Worm (Caenorhabditis elegans) whole organism, mixed stage, embryonic: ENCODE measurements around the gene Y51A2A.6.
"Not testable (repeated sequence)": the region's sequence is repeated elsewhere in the genome, so short reads cannot be mapped to it uniquely, and the experiment has no call there.

Experiments used
- M03D4.4 ChIP-seq: sonication (generic microtip); optimal IDR thresholded peaks from 2 replicates; lab custom pipeline; 2017; ENCODE audit warnings: mild to moderate bottlenecking, missing genetic modification characterization, missing compliant biosample characterization
- bed-3 ChIP-seq: fragments of 200-800 bp; sonication (Bioruptor generic); optimal IDR thresholded peaks from 3 replicates; lab custom pipeline; 2018; ENCODE audit warnings: mild to moderate bottlenecking, missing genetic modification characterization, moderate library complexity, missing compliant biosample characterization
- blmp-1 ChIP-seq: fragments of 150-350 bp; optimal IDR thresholded peaks from 2 replicates; lab custom pipeline; 2014; ENCODE audit warnings: missing biosample characterization, missing genetic modification characterization
- ceh-39 ChIP-seq: fragments of 150-350 bp; optimal IDR thresholded peaks from 2 replicates; lab custom pipeline; 2014; ENCODE audit warnings: missing biosample characterization, missing genetic modification characterization
- ceh-83 ChIP-seq: fragments of 200-800 bp; sonication (Bioruptor generic); optimal IDR thresholded peaks from 2 replicates; lab custom pipeline; 2018; ENCODE audit warnings: mild to moderate bottlenecking, missing genetic modification characterization, missing compliant biosample characterization
- ces-1 ChIP-seq: fragments of 150-350 bp; optimal IDR thresholded peaks from 2 replicates; lab custom pipeline; 2014; ENCODE audit warnings: missing biosample characterization, missing genetic modification reagents, missing genetic modification characterization
- drap-1 ChIP-seq: fragments of 200-800 bp; sonication (Bioruptor generic); optimal IDR thresholded peaks from 3 replicates; lab custom pipeline; 2018; ENCODE audit warnings: mild to moderate bottlenecking, missing genetic modification characterization, missing compliant biosample characterization
- elt-1 ChIP-seq: sonication (generic microtip); optimal IDR thresholded peaks from 2 replicates; lab custom pipeline; 2017; ENCODE audit warnings: missing genetic modification characterization, mild to moderate bottlenecking, missing compliant biosample characterization, antibody characterized with exemption, moderate library complexity, borderline replicate concordance; ENCODE audit not compliant: insufficient read depth
- elt-3 ChIP-seq: fragments of 150-350 bp; optimal IDR thresholded peaks from 2 replicates; lab custom pipeline; 2014; ENCODE audit warnings: missing biosample characterization, missing genetic modification characterization
- flh-1 ChIP-seq: fragments of 200-800 bp; sonication (Bioruptor generic); optimal IDR thresholded peaks from 2 replicates; lab custom pipeline; 2018; ENCODE audit warnings: mild to moderate bottlenecking, missing genetic modification characterization, moderate library complexity, missing compliant biosample characterization
- ham-2 ChIP-seq: fragments of 200-800 bp; sonication (Bioruptor generic); optimal IDR thresholded peaks from 2 replicates; lab custom pipeline; 2018; ENCODE audit warnings: mild to moderate bottlenecking, missing genetic modification characterization, missing compliant biosample characterization
- hlh-1 ChIP-seq: fragments of 150-350 bp; optimal IDR thresholded peaks from 2 replicates; lab custom pipeline; 2014; ENCODE audit warnings: missing biosample characterization, missing genetic modification reagents, missing genetic modification characterization
- lin-32 ChIP-seq: fragments of 200-800 bp; sonication (Bioruptor generic); optimal IDR thresholded peaks from 2 replicates; lab custom pipeline; 2018; ENCODE audit warnings: mild to moderate bottlenecking, missing genetic modification characterization, missing compliant biosample characterization
- lsy-2 ChIP-seq: fragments of 150-350 bp; optimal IDR thresholded peaks from 2 replicates; lab custom pipeline; 2014; ENCODE audit warnings: missing biosample characterization, missing genetic modification characterization
- mab-5 ChIP-seq: fragments of 150-350 bp; optimal IDR thresholded peaks from 2 replicates; lab custom pipeline; 2014; ENCODE audit warnings: missing biosample characterization, missing genetic modification characterization
- mep-1 ChIP-seq: fragments of 150-350 bp; optimal IDR thresholded peaks from 2 replicates; lab custom pipeline; 2017; ENCODE audit warnings: missing biosample characterization, missing genetic modification reagents, missing genetic modification characterization, inconsistent platforms
- nhr-12 ChIP-seq: fragments of 150-350 bp; optimal IDR thresholded peaks from 2 replicates; lab custom pipeline; 2014; ENCODE audit warnings: missing biosample characterization, missing genetic modification characterization
- nhr-2 ChIP-seq: fragments of 150-350 bp; optimal IDR thresholded peaks from 2 replicates; lab custom pipeline; 2014; ENCODE audit warnings: missing biosample characterization, missing genetic modification characterization
- nhr-237 ChIP-seq: fragments of 150-350 bp; optimal IDR thresholded peaks from 2 replicates; lab custom pipeline; 2014; ENCODE audit warnings: missing biosample characterization, missing genetic modification characterization
- nhr-28 ChIP-seq: fragments of 150-350 bp; optimal IDR thresholded peaks from 2 replicates; lab custom pipeline; 2014; ENCODE audit warnings: missing biosample characterization, missing genetic modification characterization
- nhr-76 ChIP-seq: sonication (generic microtip); optimal IDR thresholded peaks from 2 replicates; lab custom pipeline; 2017; ENCODE audit warnings: missing biosample characterization, missing genetic modification characterization
- sem-2 ChIP-seq: fragments of 200-800 bp; sonication (Bioruptor generic); optimal IDR thresholded peaks from 2 replicates; lab custom pipeline; 2018; ENCODE audit warnings: mild to moderate bottlenecking, missing genetic modification characterization, missing compliant biosample characterization
- sptf-1 ChIP-seq: sonication (generic microtip); optimal IDR thresholded peaks from 2 replicates; lab custom pipeline; 2017; ENCODE audit warnings: mild to moderate bottlenecking, missing genetic modification characterization, moderate library complexity, missing compliant biosample characterization
- tbx-8 ChIP-seq: fragments of 200-800 bp; sonication (Bioruptor generic); optimal IDR thresholded peaks from 2 replicates; lab custom pipeline; 2018; ENCODE audit warnings: mild to moderate bottlenecking, missing genetic modification characterization, moderate library complexity, missing compliant biosample characterization
- unc-120 ChIP-seq: sonication (generic microtip); optimal IDR thresholded peaks from 2 replicates; lab custom pipeline; 2017; ENCODE audit warnings: missing genetic modification characterization, missing compliant biosample characterization; ENCODE audit not compliant: poor library complexity, severe bottlenecking
- unc-39 ChIP-seq: fragments of 150-350 bp; optimal IDR thresholded peaks from 2 replicates; lab custom pipeline; 2014; ENCODE audit warnings: missing biosample characterization, missing genetic modification characterization
- unc-62 ChIP-seq: fragments of 150-350 bp; optimal IDR thresholded peaks from 2 replicates; lab custom pipeline; 2014; ENCODE audit warnings: missing biosample characterization, missing genetic modification reagents, missing genetic modification characterization
- zip-8 ChIP-seq: fragments of 150-350 bp; optimal IDR thresholded peaks from 2 replicates; lab custom pipeline; 2014; ENCODE audit warnings: missing biosample characterization, missing genetic modification characterization

Gene Y51A2A.6

ce11 chrV:18302414-18302813 is at the start of gene Y51A2A.6:
Gene Y51A2A.6, plus strand, starts transcription at chrV:18302714.
- not testable (repeated sequence) for TF ChIP-seq lsy-2, elt-1, ceh-39 (tag; lab: Kevin White, UChicago)

DNA sequence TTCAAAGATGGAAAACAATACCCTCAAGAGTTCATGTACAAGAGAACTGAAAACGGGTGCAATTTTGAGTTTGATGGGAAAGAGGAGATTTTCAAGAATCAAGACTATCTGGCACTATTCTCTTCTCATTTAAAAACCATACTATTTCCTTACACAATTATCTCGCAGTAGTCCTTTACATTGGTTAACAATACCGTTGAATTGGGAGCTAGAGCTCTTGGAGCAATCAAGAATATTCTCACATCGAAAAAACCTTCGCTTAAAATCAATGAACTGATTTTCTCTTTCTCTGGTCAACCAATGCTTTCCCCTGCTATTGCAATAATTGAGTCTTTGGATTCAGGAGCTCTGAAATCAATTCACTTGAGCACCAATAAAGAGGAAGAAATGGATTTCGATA is 49.0 kb upstream of the Y51A2A.6 start, which contains the start of gene R10E8.2:
Gene R10E8.2, plus strand, starts transcription at position 301 of the 400 bp plus-strand sequence.
- TF ChIP-seq flh-1 (GFP tag; lab: Kevin White, UChicago) (no peak), nhr-12 (no peak), nhr-28 (tag; lab: Kevin White, UChicago) (no peak)

DNA sequence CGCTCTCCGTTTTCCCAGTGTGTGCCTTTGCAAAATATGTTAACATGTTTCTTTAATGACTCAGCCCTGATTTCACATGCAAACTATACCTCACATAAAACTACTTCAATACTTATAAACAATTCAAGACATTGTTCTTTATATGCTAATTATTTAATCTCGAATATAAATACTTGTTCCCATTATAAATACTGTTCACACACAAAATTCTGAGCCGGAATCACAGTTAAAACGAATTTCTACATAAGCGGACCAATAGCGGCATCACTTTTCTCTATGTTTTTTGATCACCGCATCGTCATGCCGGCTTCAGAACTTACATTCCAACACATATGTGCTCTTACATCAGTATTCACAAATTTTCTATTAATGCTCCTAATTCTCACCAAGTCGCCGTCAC is 48.0 kb upstream of the Y51A2A.6 start, which contains the start of gene R10E8.5:
Gene R10E8.5, plus strand, starts transcription at position 301 of the 400 bp plus-strand sequence.
- TF ChIP-seq drap-1 (GFP tag; lab: Kevin White, UChicago): no peak
- no peak for TF ChIP-seq zip-8 (tag; lab: Kevin White, UChicago)
- TF ChIP-seq bed-3 (GFP tag; lab: Kevin White, UChicago): no peak

DNA sequence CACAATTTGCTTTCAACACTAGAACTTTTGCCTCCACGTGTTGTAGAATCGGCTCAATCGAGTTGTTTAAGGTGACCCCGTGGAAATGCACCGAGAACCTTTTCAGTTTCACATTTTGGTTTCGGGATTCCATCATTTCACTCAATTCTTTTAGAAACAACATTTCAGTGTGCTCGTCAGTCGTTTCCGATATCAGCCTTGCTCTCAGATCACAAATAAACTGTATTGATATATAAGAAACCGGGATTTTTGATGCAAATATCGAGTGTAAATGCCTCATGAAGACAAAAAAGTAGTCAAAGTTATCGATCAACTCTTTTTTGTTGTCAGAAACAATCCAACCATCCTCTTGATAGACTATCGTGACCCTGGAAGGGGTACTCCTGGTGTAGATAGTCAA is 37.0 kb upstream of the Y51A2A.6 start:
- TF ChIP-seq nhr-76 (tag; lab: Kevin White, UChicago) (no peak), flh-1 (GFP tag; lab: Kevin White, UChicago) (no peak), elt-3 (no peak), ceh-83 (GFP tag; lab: Kevin White, UChicago) (no peak), blmp-1 (no peak), tbx-8 (no peak), nhr-237 (tag; lab: Kevin White, UChicago) (no peak), sptf-1 (tag; lab: Kevin White, UChicago) (no peak)

ce11 chrV:18266238-18266637 is 36.3 kb upstream of the Y51A2A.6 start, which contains the start of gene R10E8.6:
Gene R10E8.6, minus strand, starts transcription at chrV:18266391.
- TF ChIP-seq ceh-83 (GFP tag; lab: Kevin White, UChicago) (no peak), elt-3 (no peak), ces-1 (GFP tag; lab: Kevin White, UChicago) (no peak), unc-120 (tag; lab: Kevin White, UChicago) (no peak)

DNA sequence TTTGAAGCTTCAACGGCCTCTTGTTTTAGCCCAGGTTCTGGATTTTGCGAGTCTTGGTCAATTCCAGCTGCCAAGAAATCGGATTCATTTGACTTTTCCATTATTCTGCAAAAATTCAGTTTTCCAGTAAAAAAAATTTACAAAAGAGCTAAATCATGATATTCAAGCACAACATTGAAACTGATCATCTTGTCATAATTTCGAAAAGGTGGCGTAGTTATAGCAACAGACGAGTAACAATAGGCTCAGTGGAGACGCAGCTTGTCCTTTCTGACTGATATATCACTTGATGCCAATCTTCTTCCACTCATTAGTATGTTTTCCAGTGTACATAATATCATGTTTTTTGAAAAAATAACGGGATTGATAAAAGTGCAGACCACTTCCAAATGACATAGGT is 33.8 kb upstream of the Y51A2A.6 start, which contains the start of gene fbxa-213:
Gene fbxa-213, minus strand, starts transcription at position 101 of the 400 bp plus-strand sequence.
- no peak for TF ChIP-seq unc-39
- TF ChIP-seq mab-5 (tag; lab: Kevin White, UChicago): no peak
- TF ChIP-seq hlh-1 (tag; lab: Kevin White, UChicago): no peak
- no peak for TF ChIP-seq sem-2 (GFP tag; lab: Kevin White, UChicago)
- no peak for TF ChIP-seq M03D4.4 (tag; lab: Kevin White, UChicago)

DNA sequence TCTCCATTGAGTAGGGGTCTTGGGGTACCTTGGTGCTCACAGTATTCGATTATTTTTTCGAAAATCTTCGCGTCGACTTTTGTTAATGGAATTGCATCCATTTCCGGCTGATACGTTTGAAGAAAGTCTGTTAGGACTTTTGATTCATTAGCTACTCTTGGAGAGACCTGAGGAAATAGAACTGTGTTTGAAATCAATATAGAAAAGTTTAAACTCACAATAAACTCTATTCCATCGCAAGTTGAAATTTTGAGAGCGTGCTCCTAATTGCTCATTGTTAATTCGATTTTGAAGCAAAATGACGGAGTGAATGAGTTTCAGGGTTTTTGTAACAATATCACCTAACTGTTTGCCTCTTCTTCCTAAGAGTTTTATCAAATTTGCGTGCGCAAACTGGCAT is 32.6 kb upstream of the Y51A2A.6 start, which contains the start of gene skr-6:
Gene skr-6, minus strand, starts transcription at position 101 of the 400 bp plus-strand sequence.
- TF ChIP-seq ceh-83 (GFP tag; lab: Kevin White, UChicago) (no peak), lin-32 (GFP tag; lab: Kevin White, UChicago) (no peak), nhr-2 (tag; lab: Kevin White, UChicago) (no peak), nhr-76 (tag; lab: Kevin White, UChicago) (no peak), sptf-1 (tag; lab: Kevin White, UChicago) (no peak), blmp-1 (no peak), drap-1 (GFP tag; lab: Kevin White, UChicago) (no peak), unc-62 (GFP tag; lab: Kevin White, UChicago) (no peak), ham-2 (GFP tag; lab: Kevin White, UChicago) (no peak), nhr-12 (no peak), zip-8 (tag; lab: Kevin White, UChicago) (no peak), mab-5 (tag; lab: Kevin White, UChicago) (no peak), mep-1 (tag; lab: Kevin White, UChicago) (no peak), sem-2 (GFP tag; lab: Kevin White, UChicago) (no peak), ces-1 (GFP tag; lab: Kevin White, UChicago) (no peak)
